Fruit fly (Drosophila melanogaster): ENCODE results near the gene ND-13B.

DNA sequence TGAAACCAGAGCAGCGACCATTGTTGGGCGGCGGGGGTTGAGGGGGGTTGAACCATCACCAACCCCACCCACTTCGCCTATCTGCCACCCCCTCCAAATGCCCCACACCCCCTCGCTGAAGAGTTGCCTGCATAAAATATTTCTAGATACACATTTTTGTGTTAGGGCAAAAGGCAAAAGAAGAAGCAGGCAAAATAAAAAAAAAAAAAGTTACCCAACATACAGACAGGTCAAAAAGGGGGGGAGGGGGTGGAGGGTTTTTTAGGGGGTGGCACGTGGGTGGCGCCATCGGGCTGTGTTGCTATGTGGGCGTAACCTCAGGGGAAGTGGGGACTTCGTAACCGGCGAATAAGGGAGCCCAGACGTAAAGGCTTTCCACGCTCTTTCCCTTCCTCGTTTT, 21.4 kb downstream of the ND-13B start:
- TF ChIP-seq Myc (optimal IDR thresholded peaks at IDR 0.05): no peak
- TF ChIP-seq Sin3A (optimal IDR thresholded peaks at IDR 0.05): no peak
